Fruit fly (Drosophila melanogaster) whole organism, embryonic: ENCODE data around the gene Dbp21E2.

Experiments
- Bdp1 ChIP-seq: fragments of 200-800 bp; sonication (Bioruptor generic); optimal IDR thresholded peaks from 3 replicates; lab custom pipeline; 2016; ENCODE audit warnings: missing biosample characterization, missing genetic modification characterization
- CG10267 ChIP-seq: fragments of 200-800 bp; sonication (Bioruptor generic); optimal IDR thresholded peaks from 2 replicates; lab custom pipeline; 2018; ENCODE audit warnings: missing biosample characterization, mild to moderate bottlenecking, missing genetic modification characterization, moderate library complexity
- CG10543 ChIP-seq: fragments of 200-800 bp; sonication (Bioruptor generic); optimal IDR thresholded peaks from 3 replicates; lab custom pipeline; 2017; ENCODE audit warnings: missing biosample characterization, mild to moderate bottlenecking, missing genetic modification characterization, moderate library complexity
- CG11504 ChIP-seq: fragments of 200-800 bp; sonication (Bioruptor generic); optimal IDR thresholded peaks from 3 replicates; lab custom pipeline; 2019; ENCODE audit warnings: missing biosample characterization, mild to moderate bottlenecking, missing genetic modification characterization, moderate library complexity
- CG11695 ChIP-seq: fragments of 200-800 bp; sonication (Bioruptor generic); IDR thresholded peaks from 3 replicates; pipeline ENCODE4 v1.3.6; 2022; ENCODE audit warnings: missing biosample characterization, missing genetic modification characterization
- CG12219 ChIP-seq: fragments of 200-800 bp; sonication (Bioruptor generic); optimal IDR thresholded peaks from 3 replicates; lab custom pipeline; 2018; ENCODE audit warnings: missing biosample characterization, mild to moderate bottlenecking, missing genetic modification characterization
- CG1233 ChIP-seq: fragments of 200-800 bp; sonication (Bioruptor generic); optimal IDR thresholded peaks from 4 replicates; lab custom pipeline; 2018; ENCODE audit warnings: missing biosample characterization, mild to moderate bottlenecking, missing genetic modification characterization
- CG13296 ChIP-seq: fragments of 200-800 bp; sonication (Bioruptor generic); optimal IDR thresholded peaks from 3 replicates; lab custom pipeline; 2018; ENCODE audit warnings: missing biosample characterization, mild to moderate bottlenecking, missing genetic modification characterization
- CG15073 ChIP-seq: fragments of 200-800 bp; sonication (Bioruptor generic); optimal IDR thresholded peaks from 2 replicates; lab custom pipeline; 2016; ENCODE audit warnings: missing biosample characterization, missing genetic modification characterization
- CG1529 ChIP-seq: fragments of 200-800 bp; sonication (Bioruptor generic); optimal IDR thresholded peaks from 3 replicates; lab custom pipeline; 2018; ENCODE audit warnings: missing biosample characterization, missing genetic modification characterization
- CG1603 ChIP-seq: fragments of 200-800 bp; sonication (Bioruptor generic); optimal IDR thresholded peaks from 2 replicates; lab custom pipeline; 2019; ENCODE audit warnings: missing biosample characterization, mild to moderate bottlenecking, missing genetic modification characterization, moderate library complexity
- CG16815 ChIP-seq: fragments of 200-800 bp; sonication (Bioruptor generic); optimal IDR thresholded peaks from 3 replicates; lab custom pipeline; 2017; ENCODE audit warnings: missing biosample characterization, mild to moderate bottlenecking, missing genetic modification characterization
- CG18011 ChIP-seq: fragments of 200-800 bp; sonication (Bioruptor generic); optimal IDR thresholded peaks from 2 replicates; lab custom pipeline; 2017; ENCODE audit warnings: missing biosample characterization, missing genetic modification characterization, mild to moderate bottlenecking, moderate library complexity, missing genotype
- CG18619 ChIP-seq: fragments of 200-800 bp; sonication (Bioruptor generic); optimal IDR thresholded peaks from 3 replicates; lab custom pipeline; 2017; ENCODE audit warnings: missing biosample characterization, mild to moderate bottlenecking, missing genetic modification characterization
- CG2120 ChIP-seq: fragments of 200-800 bp; sonication (Bioruptor generic); optimal IDR thresholded peaks from 3 replicates; lab custom pipeline; 2016; ENCODE audit warnings: missing biosample characterization, missing genetic modification characterization
- CG42726 ChIP-seq: fragments of 200-800 bp; sonication (Bioruptor generic); IDR thresholded peaks from 2 replicates; pipeline ENCODE4 v1.3.6; 2022; ENCODE audit warnings: missing biosample characterization, missing genetic modification characterization; ENCODE audit not compliant: partially characterized antibody
- CG4360 ChIP-seq: fragments of 200-800 bp; sonication (Bioruptor generic); IDR thresholded peaks from 2 replicates; pipeline ENCODE4 v1.3.6; 2022; ENCODE audit warnings: missing biosample characterization, missing genetic modification characterization
- CG4424 ChIP-seq: fragments of 200-800 bp; sonication (Bioruptor generic); optimal IDR thresholded peaks from 3 replicates; lab custom pipeline; 2016; ENCODE audit warnings: missing biosample characterization, missing genetic modification characterization
- CG4820 ChIP-seq: fragments of 200-800 bp; sonication (Bioruptor generic); optimal IDR thresholded peaks from 3 replicates; lab custom pipeline; 2016; ENCODE audit warnings: missing biosample characterization, missing genetic modification characterization
- CG5245 ChIP-seq: fragments of 200-800 bp; sonication (Bioruptor generic); optimal IDR thresholded peaks from 3 replicates; lab custom pipeline; 2016; ENCODE audit warnings: missing biosample characterization, missing genetic modification characterization
- CG6854 ChIP-seq: fragments of 200-800 bp; sonication (Bioruptor generic); optimal IDR thresholded peaks from 3 replicates; lab custom pipeline; 2017; ENCODE audit warnings: missing biosample characterization, mild to moderate bottlenecking, missing genetic modification characterization
- CG7839 ChIP-seq: fragments of 200-800 bp; sonication (Bioruptor generic); optimal IDR thresholded peaks from 3 replicates; lab custom pipeline; 2018; ENCODE audit warnings: missing biosample characterization, mild to moderate bottlenecking, missing genetic modification characterization, moderate library complexity
- CG8290 ChIP-seq, 3 experiments: fragments of 200-800 bp; sonication (Bioruptor generic); optimal IDR thresholded peaks; 2 replicates each; lab custom pipeline; 2016 to 2019; ENCODE audit warnings: missing biosample characterization in 3 of 3, missing genetic modification characterization in 3 of 3, mild to moderate bottlenecking in 2 of 3, moderate library complexity in 1 of 3
- CG9727 ChIP-seq: fragments of 200-800 bp; sonication (Bioruptor generic); optimal IDR thresholded peaks from 3 replicates; lab custom pipeline; 2017; ENCODE audit warnings: missing biosample characterization, mild to moderate bottlenecking, missing genetic modification characterization
- Dip2 ChIP-seq: fragments of 200-800 bp; sonication (Bioruptor generic); IDR thresholded peaks from 2 replicates; pipeline ENCODE4 v1.3.6; 2022; ENCODE audit warnings: missing biosample characterization, missing genetic modification characterization
- Dp ChIP-seq: fragments of 200-800 bp; sonication (Bioruptor generic); optimal IDR thresholded peaks from 2 replicates; lab custom pipeline; 2018; ENCODE audit warnings: missing biosample characterization, mild to moderate bottlenecking, missing genetic modification characterization, moderate library complexity
- E2f1 ChIP-seq: fragments of 200-800 bp; sonication (Bioruptor generic); IDR thresholded peaks from 2 replicates; pipeline ENCODE4 v1.3.6; 2022; ENCODE audit warnings: missing biosample characterization, missing genetic modification characterization
- Elba2 ChIP-seq: fragments of 200-800 bp; sonication (Bioruptor generic); optimal IDR thresholded peaks from 3 replicates; lab custom pipeline; 2016; ENCODE audit warnings: missing biosample characterization, missing genetic modification characterization
- Fer1 ChIP-seq: fragments of 200-800 bp; sonication (Bioruptor generic); optimal IDR thresholded peaks from 2 replicates; lab custom pipeline; 2017; ENCODE audit warnings: missing biosample characterization, mild to moderate bottlenecking, missing genetic modification characterization
- Fer3 ChIP-seq: fragments of 200-800 bp; sonication (Bioruptor generic); optimal IDR thresholded peaks from 2 replicates; lab custom pipeline; 2018; ENCODE audit warnings: missing biosample characterization, mild to moderate bottlenecking, missing genetic modification characterization, moderate library complexity
- Myb ChIP-seq: fragments of 200-800 bp; sonication (Bioruptor generic); optimal IDR thresholded peaks from 2 replicates; lab custom pipeline; 2016; ENCODE audit warnings: missing biosample characterization, missing genetic modification characterization
- Ptx1 ChIP-seq: fragments of 200-800 bp; sonication (Bioruptor generic); IDR thresholded peaks from 2 replicates; pipeline ENCODE4 v1.3.6; 2022; ENCODE audit warnings: missing biosample characterization, missing genetic modification characterization
- Sox100B ChIP-seq: fragments of 200-800 bp; sonication (Bioruptor generic); optimal IDR thresholded peaks from 3 replicates; lab custom pipeline; 2018; ENCODE audit warnings: missing biosample characterization, mild to moderate bottlenecking, missing genetic modification characterization
- Stat92E ChIP-seq, 3 experiments: fragments of >200 bp in 2 of 3; fragments of 200-800 bp in 1 of 3; sonication (Bioruptor generic) in 1 of 3; optimal IDR thresholded peaks; 2 replicates each; lab custom pipeline; 2017 to 2019; ENCODE audit warnings: missing biosample characterization in 3 of 3, missing genetic modification characterization in 3 of 3, mild to moderate bottlenecking in 1 of 3, moderate library complexity in 1 of 3
- Tbp ChIP-seq: fragments of >200 bp; optimal IDR thresholded peaks from 2 replicates; lab custom pipeline; 2018; ENCODE audit warnings: missing biosample characterization, missing genetic modification characterization
- az2 ChIP-seq: fragments of 200-800 bp; sonication (Bioruptor generic); optimal IDR thresholded peaks from 3 replicates; lab custom pipeline; 2016; ENCODE audit warnings: missing biosample characterization, missing genetic modification characterization
- dan ChIP-seq: fragments of 200-800 bp; sonication (Bioruptor generic); IDR thresholded peaks from 2 replicates; pipeline ENCODE4 v1.3.6; 2022; ENCODE audit warnings: missing biosample characterization, missing genetic modification characterization
- dysf ChIP-seq: fragments of 200-800 bp; sonication (Bioruptor generic); IDR thresholded peaks from 3 replicates; pipeline ENCODE4 v1.3.6; 2022; ENCODE audit warnings: missing biosample characterization, missing genetic modification characterization
- esg ChIP-seq: fragments of 200-800 bp; sonication (Bioruptor generic); conservative IDR thresholded peaks from 2 replicates; pipeline ENCODE4 v1.3.6; 2022; ENCODE audit warnings: missing biosample characterization, missing genetic modification characterization
- gro ChIP-seq: fragments of 200-800 bp; sonication (Bioruptor generic); optimal IDR thresholded peaks from 2 replicates; lab custom pipeline; 2016; ENCODE audit warnings: missing biosample characterization, missing genetic modification characterization
- lbe ChIP-seq: fragments of 200-800 bp; sonication (Bioruptor generic); optimal IDR thresholded peaks from 2 replicates; lab custom pipeline; 2016; ENCODE audit warnings: missing biosample characterization, mild to moderate bottlenecking, missing genetic modification characterization
- nerfin-2 ChIP-seq: fragments of 200-800 bp; sonication (Bioruptor generic); IDR thresholded peaks from 2 replicates; pipeline ENCODE4 v1.3.6; 2022; ENCODE audit warnings: missing biosample characterization, missing genetic modification characterization; ENCODE audit not compliant: partially characterized antibody
- oc ChIP-seq: fragments of 200-800 bp; sonication (Bioruptor generic); optimal IDR thresholded peaks from 2 replicates; lab custom pipeline; 2018; ENCODE audit warnings: missing biosample characterization, mild to moderate bottlenecking, missing genetic modification characterization, moderate library complexity
- pros ChIP-seq: fragments of 200-800 bp; sonication (Bioruptor generic); optimal IDR thresholded peaks from 3 replicates; lab custom pipeline; 2019; ENCODE audit warnings: missing biosample characterization, mild to moderate bottlenecking, missing genetic modification characterization, moderate library complexity
- rib ChIP-seq: fragments of 200-800 bp; sonication (Bioruptor generic); IDR thresholded peaks from 2 replicates; pipeline ENCODE4 v1.3.6; 2022; ENCODE audit warnings: missing biosample characterization, missing genetic modification characterization
- salm ChIP-seq: fragments of 200-800 bp; sonication (Bioruptor generic); optimal IDR thresholded peaks from 2 replicates; lab custom pipeline; 2018; ENCODE audit warnings: missing biosample characterization, mild to moderate bottlenecking, missing genetic modification characterization
- sisA ChIP-seq: fragments of 200-800 bp; sonication (Bioruptor generic); IDR thresholded peaks from 2 replicates; pipeline ENCODE4 v1.3.6; 2022; ENCODE audit warnings: missing biosample characterization, missing genetic modification characterization
- sqz ChIP-seq: fragments of 200-800 bp; sonication (Bioruptor generic); optimal IDR thresholded peaks from 3 replicates; lab custom pipeline; 2018; ENCODE audit warnings: missing biosample characterization, mild to moderate bottlenecking, missing genetic modification characterization
- sug ChIP-seq: fragments of 200-800 bp; optimal IDR thresholded peaks from 2 replicates; lab custom pipeline; 2019; ENCODE audit warnings: missing biosample characterization, mild to moderate bottlenecking, missing genetic modification characterization, moderate library complexity
- tgo ChIP-seq: fragments of 200-800 bp; sonication (Bioruptor generic); IDR thresholded peaks from 3 replicates; pipeline ENCODE4 v1.3.6; 2022; ENCODE audit warnings: missing biosample characterization, missing genetic modification characterization

The Dbp21E2 gene

DNA sequence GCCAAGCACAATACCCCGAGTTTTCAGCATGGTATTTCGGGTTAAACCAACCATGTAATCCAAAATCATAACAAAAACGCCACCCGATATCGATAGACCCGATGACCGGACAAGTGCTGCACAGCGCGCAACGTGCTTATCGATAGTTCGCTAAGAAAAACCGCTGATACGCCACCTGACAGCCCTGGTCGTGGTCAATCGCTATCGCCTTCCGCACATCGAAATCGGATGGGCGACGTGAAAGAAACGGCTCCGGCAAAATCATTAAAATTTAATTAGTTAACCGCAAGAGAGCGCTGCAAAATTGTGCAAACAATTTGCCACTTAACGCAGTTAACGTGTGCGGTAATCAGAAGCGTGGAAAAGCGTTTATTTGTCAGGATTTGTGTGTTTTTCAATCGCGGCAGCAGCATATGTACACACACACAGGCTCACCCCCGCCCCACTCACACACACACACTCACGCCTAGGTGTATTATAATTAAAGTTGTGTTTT is 14.4 kb downstream of the Dbp21E2 start, which contains the start of the genes CG3862 and dock (continued):
- TF ChIP-seq CG1603 (tag; lab: Kevin White, UChicago) (peak; percentile 78), Bdp1 (peak; percentile 45), lbe (GFP tag; lab: Kevin White, UChicago) (no peak), Sox100B (GFP tag; lab: Kevin White, UChicago) (no peak), Stat92E (GFP tag; optimal IDR thresholded peaks at IDR 0.05; lab: Kevin White, UChicago) (peak in 1 of 3 experiments; percentile 68), Elba2 (GFP tag; lab: Kevin White, UChicago) (no peak), CG4820 (GFP tag; lab: Kevin White, UChicago) (peak; percentile 18), CG18011 (peak; percentile 37), Myb (GFP tag; lab: Kevin White, UChicago) (peak; percentile 76), Dp (GFP tag; lab: Kevin White, UChicago) (peak; percentile 74), CG13296 (GFP tag; lab: Kevin White, UChicago) (peak; percentile 0), Tbp (peak; percentile 7), az2 (no peak), CG11504 (tag; lab: Kevin White, UChicago) (peak; percentile 40), dysf (no peak), Fer1 (peak; percentile 67), Dip2 (GFP tag; lab: Robert Waterston, UW) (no peak), CG7839 (tag; lab: Kevin White, UChicago) (peak; percentile 38), CG10267 (tag; lab: Kevin White, UChicago) (peak; percentile 91), CG16815 (GFP tag; lab: Kevin White, UChicago) (no peak), dan (GFP tag; lab: Robert Waterston, UW) (no peak), CG11695 (GFP tag; lab: Robert Waterston, UW) (0 out of 3 replicates have a peak, but pooled peaks have one; percentile 12), pros (GFP tag; lab: Kevin White, UChicago) (no peak), CG2120 (peak; percentile 74), CG4424 (GFP tag; lab: Kevin White, UChicago) (peak; percentile 45), CG1529 (GFP tag; lab: Kevin White, UChicago) (no peak), oc (tag; lab: Kevin White, UChicago) (peak; percentile 56), CG42726 (peak; percentile 95), rib (GFP tag; lab: Robert Waterston, UW) (peak; percentile 39; the same call in 1 of the 2 replicates), sisA (GFP tag; lab: Robert Waterston, UW) (no peak), CG6854 (GFP tag; lab: Kevin White, UChicago) (no peak), CG8290 (GFP tag; optimal IDR thresholded peaks at IDR 0.05; lab: Kevin White, UChicago) (peak; percentile 69), CG8290 (tag; optimal IDR thresholded peaks at IDR 0.05; lab: Kevin White, UChicago) (peak in 1 of 2 experiments; percentile 84), sug (peak; percentile 56), CG9727 (GFP tag; lab: Kevin White, UChicago) (peak; percentile 51), E2f1 (no peak), sqz (GFP tag; lab: Kevin White, UChicago) (no peak), CG18619 (GFP tag; lab: Kevin White, UChicago) (peak; percentile 42), nerfin-2 (peak; percentile 97), CG4360 (no peak; the same call in 1 of the 2 replicates), CG5245 (peak; percentile 41), gro (GFP tag; lab: Kevin White, UChicago) (peak; percentile 77), tgo (no peak), CG1233 (peak; percentile 43), salm (tag; lab: Kevin White, UChicago) (no peak), Ptx1 (GFP tag; lab: Robert Waterston, UW) (peak; percentile 30; the same call in 1 of the 2 replicates), Fer3 (tag; lab: Kevin White, UChicago) (peak; percentile 18), CG12219 (GFP tag; lab: Kevin White, UChicago) (no peak), CG10543 (GFP tag; lab: Kevin White, UChicago) (peak; percentile 66), CG15073 (no peak), esg (GFP tag; lab: Robert Waterston, UW) (no peak)
